Worm (Caenorhabditis elegans) whole organism, L1 larva: Measurements from ENCODE around the gene lips-5.
A peak's percentile ranks its signal among the peaks of the same experiment; 100 is the strongest.

ENCODE experiments used
- ceh-88 ChIP-seq: fragments of 200-800 bp; sonication (Bioruptor generic); IDR thresholded peaks from 2 replicates; pipeline ENCODE4 v1.3.6; 2022; ENCODE audit warnings: missing genetic modification characterization, missing compliant biosample characterization
- ces-1 ChIP-seq: fragments of 150-350 bp; optimal IDR thresholded peaks from 2 replicates; lab custom pipeline; 2014; ENCODE audit warnings: missing biosample characterization, missing genetic modification reagents, missing genetic modification characterization
- lsy-2 ChIP-seq, 2 experiments: fragments of 150-350 bp; optimal IDR thresholded peaks; 2 replicates each; lab custom pipeline; 2014; ENCODE audit warnings: missing biosample characterization in 2 of 2, missing genetic modification characterization in 2 of 2
- nhr-237 ChIP-seq: fragments of 150-350 bp; optimal IDR thresholded peaks from 2 replicates; lab custom pipeline; 2014; ENCODE audit warnings: missing biosample characterization, missing genetic modification characterization
- pqm-1 ChIP-seq: sonication (generic microtip); optimal IDR thresholded peaks from 3 replicates; lab custom pipeline; 2017; ENCODE audit warnings: missing biosample characterization, missing genetic modification characterization

DNA sequence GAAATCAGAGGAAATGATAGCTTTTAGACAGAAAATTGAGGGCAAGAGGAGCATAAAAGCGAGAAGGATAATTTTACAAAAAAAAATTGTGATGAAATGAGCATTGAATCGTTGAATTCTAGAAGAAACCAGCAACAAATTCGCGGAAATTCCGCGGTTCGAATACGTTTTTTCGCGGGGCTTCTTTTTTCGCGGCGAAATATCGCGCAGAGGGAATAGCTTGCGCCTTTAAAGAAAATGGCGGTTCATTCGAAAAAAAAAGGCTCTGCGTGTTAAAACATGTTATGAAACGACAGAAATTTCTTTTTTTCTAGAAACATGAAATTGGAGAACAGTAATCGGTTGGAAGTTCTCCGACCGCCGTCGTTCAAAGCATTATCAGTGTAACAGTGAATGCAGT, 48.9 kb upstream of the lips-5 start:
- TF ChIP-seq ceh-88 (GFP tag; lab: Robert Waterston, UW) (peak; percentile 21; the same call in 1 of the 2 replicates), nhr-237 (no peak), ces-1 (no peak), lsy-2 (tag; optimal IDR thresholded peaks at IDR 0.05; lab: Kevin White, UChicago) (peak; percentile 44 to 80), pqm-1 (tag; lab: Kevin White, UChicago) (no peak)
